Worm (Caenorhabditis elegans) whole organism, L4 larva: ENCODE data around the gene dif-1.

ENCODE experiments used
- aha-1 ChIP-seq: fragments of 150-350 bp; peaks from one replicate; lab custom pipeline; 2014; ENCODE audit warnings: missing biosample characterization, missing genetic modification characterization
- spr-1 ChIP-seq: sonication (generic microtip); optimal IDR thresholded peaks from 2 replicates; lab custom pipeline; 2016; ENCODE audit warnings: mild to moderate bottlenecking, missing genetic modification characterization, missing compliant biosample characterization

ce11 chrIV:7554351-7554750 lies 1.5 kb upstream of the dif-1 start, which contains the start of gene F49E8.6:
- TF ChIP-seq aha-1 (peak; percentile 46), spr-1 (tag; lab: Kevin White, UChicago) (no peak)
